Worm (Caenorhabditis elegans) whole organism, young adult: ENCODE measurements around the gene F14B8.5.

Experiments used
- B0019.2 ChIP-seq: fragments of 200-800 bp; sonication (Bioruptor generic); conservative IDR thresholded peaks from 2 replicates; pipeline ENCODE4 v1.3.6; 2022; ENCODE audit warnings: missing genetic modification reagents, missing genetic modification characterization, missing compliant biosample characterization
- C06A6.2 ChIP-seq: fragments of 200-800 bp; sonication (Bioruptor generic); conservative IDR thresholded peaks from 2 replicates; pipeline ENCODE4 v1.3.6; 2022; ENCODE audit warnings: missing genetic modification characterization, missing compliant biosample characterization
- F22D6.2 ChIP-seq: sonication (generic microtip); optimal IDR thresholded peaks from 2 replicates; lab custom pipeline; 2016; ENCODE audit warnings: mild to moderate bottlenecking, missing genetic modification characterization, missing compliant biosample characterization
- F33H1.4 ChIP-seq: fragments of 200-800 bp; sonication (Bioruptor generic); IDR thresholded peaks from 2 replicates; pipeline ENCODE4 v1.3.6; 2022; ENCODE audit warnings: missing genetic modification reagents, missing genetic modification characterization, missing compliant biosample characterization
- F39B2.1 ChIP-seq: fragments of 200-800 bp; sonication (Bioruptor generic); IDR thresholded peaks from 2 replicates; pipeline ENCODE4 v1.3.6; 2022; ENCODE audit warnings: missing genetic modification reagents, missing genetic modification characterization, missing compliant biosample characterization
- F52B5.7 ChIP-seq: sonication (generic microtip); optimal IDR thresholded peaks from 2 replicates; lab custom pipeline; 2016; ENCODE audit warnings: mild to moderate bottlenecking, missing genetic modification characterization, missing compliant biosample characterization
- Y79H2A.3 ChIP-seq: fragments of 200-800 bp; sonication (Bioruptor generic); conservative IDR thresholded peaks from 2 replicates; pipeline ENCODE4 v1.3.6; 2022; ENCODE audit warnings: missing genetic modification reagents, missing genetic modification characterization, missing compliant biosample characterization
- Y95B8A.8 ChIP-seq: fragments of 200-800 bp; sonication (Bioruptor generic); IDR thresholded peaks from 2 replicates; pipeline ENCODE4 v1.3.6; 2022; ENCODE audit warnings: missing genetic modification reagents, missing genetic modification characterization, missing compliant biosample characterization
- athp-1 ChIP-seq: sonication (generic microtip); optimal IDR thresholded peaks from 2 replicates; lab custom pipeline; 2017; ENCODE audit warnings: mild to moderate bottlenecking, missing genetic modification characterization, missing compliant biosample characterization
- attf-3 ChIP-seq: fragments of 200-800 bp; sonication (Bioruptor generic); conservative IDR thresholded peaks from 2 replicates; pipeline ENCODE4 v1.3.6; 2022; ENCODE audit warnings: missing genetic modification reagents, missing genetic modification characterization, missing compliant biosample characterization
- attf-5 ChIP-seq: fragments of 200-800 bp; sonication (Bioruptor generic); optimal IDR thresholded peaks from 2 replicates; lab custom pipeline; 2018; ENCODE audit warnings: mild to moderate bottlenecking, missing genetic modification characterization, missing compliant biosample characterization
- attf-6 ChIP-seq: fragments of 200-800 bp; sonication (Bioruptor generic); IDR thresholded peaks from 2 replicates; pipeline ENCODE4 v1.3.6; 2022; ENCODE audit warnings: missing genetic modification reagents, missing genetic modification characterization, missing compliant biosample characterization
- bed-2 ChIP-seq: fragments of 200-800 bp; sonication (Bioruptor generic); IDR thresholded peaks from 2 replicates; pipeline ENCODE4 v1.3.6; 2022; ENCODE audit warnings: missing genetic modification reagents, missing genetic modification characterization, missing compliant biosample characterization
- cebp-2 ChIP-seq: fragments of 200-800 bp; sonication (Bioruptor generic); IDR thresholded peaks from 2 replicates; pipeline ENCODE4 v1.3.6; 2022; ENCODE audit warnings: missing genetic modification characterization, missing compliant biosample characterization
- ceh-27 ChIP-seq: fragments of 200-800 bp; sonication (Bioruptor generic); optimal IDR thresholded peaks from 2 replicates; lab custom pipeline; 2018; ENCODE audit warnings: mild to moderate bottlenecking, missing genetic modification characterization, moderate library complexity, missing compliant biosample characterization
- dox-1 ChIP-seq: fragments of 200-800 bp; sonication (Bioruptor generic); IDR thresholded peaks from 2 replicates; pipeline ENCODE4 v1.3.6; 2022; ENCODE audit warnings: missing genetic modification reagents, missing genetic modification characterization, missing compliant biosample characterization
- egl-44 ChIP-seq: fragments of 200-800 bp; sonication (Bioruptor generic); IDR thresholded peaks from 2 replicates; pipeline ENCODE4 v1.3.6; 2022; ENCODE audit warnings: missing genetic modification reagents, missing genetic modification characterization, missing compliant biosample characterization
- gei-17 ChIP-seq: fragments of 200-800 bp; sonication (Bioruptor generic); optimal IDR thresholded peaks from 2 replicates; lab custom pipeline; 2018; ENCODE audit warnings: mild to moderate bottlenecking, missing genetic modification characterization, missing compliant biosample characterization
- hmg-20 ChIP-seq: fragments of 200-800 bp; sonication (Bioruptor generic); IDR thresholded peaks from 2 replicates; pipeline ENCODE4 v1.3.6; 2022; ENCODE audit warnings: missing genetic modification reagents, missing genetic modification characterization, missing compliant biosample characterization
- let-526 ChIP-seq: fragments of 200-800 bp; sonication (Bioruptor generic); IDR thresholded peaks from 2 replicates; pipeline ENCODE4 v1.3.6; 2022; ENCODE audit warnings: missing genetic modification reagents, missing genetic modification characterization, missing compliant biosample characterization
- let-607 ChIP-seq, 2 experiments: fragments of 200-800 bp in 1 of 2; sonication (Bioruptor generic) in 1 of 2; sonication (generic microtip) in 1 of 2; optimal IDR thresholded peaks; 2 replicates each; lab custom pipeline; 2016 to 2018; ENCODE audit warnings: mild to moderate bottlenecking in 2 of 2, missing compliant biosample characterization in 2 of 2, missing genetic modification characterization in 2 of 2, moderate library complexity in 2 of 2, missing genotype in 1 of 2
- lin-54 ChIP-seq: fragments of 200-800 bp; sonication (Bioruptor generic); optimal IDR thresholded peaks from 2 replicates; lab custom pipeline; 2018; ENCODE audit warnings: mild to moderate bottlenecking, missing genetic modification characterization, missing compliant biosample characterization
- madf-6 ChIP-seq: fragments of 200-800 bp; sonication (Bioruptor generic); IDR thresholded peaks from 2 replicates; pipeline ENCODE4 v1.3.6; 2022; ENCODE audit warnings: missing genetic modification reagents, missing genetic modification characterization, missing compliant biosample characterization
- mes-4 ChIP-seq: sonication (generic microtip); optimal IDR thresholded peaks from 2 replicates; lab custom pipeline; 2016; ENCODE audit warnings: missing genotype, missing genetic modification characterization, missing compliant biosample characterization
- nfya-2 ChIP-seq: fragments of 200-800 bp; sonication (Bioruptor generic); IDR thresholded peaks from 2 replicates; pipeline ENCODE4 v1.3.6; 2022; ENCODE audit warnings: missing genetic modification reagents, missing genetic modification characterization, missing compliant biosample characterization
- nhr-120 ChIP-seq: fragments of 200-800 bp; sonication (Bioruptor generic); IDR thresholded peaks from 2 replicates; pipeline ENCODE4 v1.3.6; 2022; ENCODE audit warnings: missing genetic modification characterization, missing compliant biosample characterization
- nhr-179 ChIP-seq: sonication (generic microtip); optimal IDR thresholded peaks from 2 replicates; lab custom pipeline; 2016; ENCODE audit warnings: mild to moderate bottlenecking, missing genetic modification characterization, missing compliant biosample characterization
- nhr-80 ChIP-seq: sonication (generic microtip); optimal IDR thresholded peaks from 2 replicates; lab custom pipeline; 2016; ENCODE audit warnings: missing genetic modification characterization, missing compliant biosample characterization
- nhr-90 ChIP-seq: sonication (generic microtip); optimal IDR thresholded peaks from 2 replicates; lab custom pipeline; 2016; ENCODE audit warnings: missing genotype, mild to moderate bottlenecking, missing genetic modification characterization, missing compliant biosample characterization
- sdz-38 ChIP-seq: sonication (generic microtip); optimal IDR thresholded peaks from 2 replicates; lab custom pipeline; 2016; ENCODE audit warnings: missing genotype, missing genetic modification characterization, missing compliant biosample characterization
- snpc-1.1 ChIP-seq: sonication (generic microtip); optimal IDR thresholded peaks from 2 replicates; lab custom pipeline; 2017; ENCODE audit warnings: missing genetic modification characterization, mild to moderate bottlenecking, missing compliant biosample characterization, antibody characterized with exemption, moderate library complexity, missing genotype, missing genetic modification reagents; ENCODE audit not compliant: insufficient read depth
- sptf-2 ChIP-seq: fragments of 200-800 bp; sonication (Bioruptor generic); optimal IDR thresholded peaks from 2 replicates; lab custom pipeline; 2018; ENCODE audit warnings: mild to moderate bottlenecking, missing genetic modification characterization, missing compliant biosample characterization
- tbp1 ChIP-seq: fragments of 200-800 bp; sonication (Bioruptor generic); optimal IDR thresholded peaks from 2 replicates; lab custom pipeline; 2018; ENCODE audit warnings: mild to moderate bottlenecking, missing genetic modification characterization, missing compliant biosample characterization
- zfh-2 ChIP-seq: fragments of 200-800 bp; sonication (Bioruptor generic); conservative IDR thresholded peaks from 2 replicates; pipeline ENCODE4 v1.3.6; 2022; ENCODE audit warnings: missing genetic modification reagents, missing genetic modification characterization, missing compliant biosample characterization
- ztf-22 ChIP-seq: fragments of 200-800 bp; sonication (Bioruptor generic); optimal IDR thresholded peaks from 2 replicates; lab custom pipeline; 2018; ENCODE audit warnings: mild to moderate bottlenecking, missing genetic modification characterization, moderate library complexity, missing compliant biosample characterization
- ztf-25 ChIP-seq: fragments of 200-800 bp; sonication (Bioruptor generic); IDR thresholded peaks from 2 replicates; pipeline ENCODE4 v1.3.6; 2022; ENCODE audit warnings: missing genetic modification reagents, missing genetic modification characterization, missing compliant biosample characterization
- ztf-3 ChIP-seq: fragments of 200-800 bp; sonication (Bioruptor generic); optimal IDR thresholded peaks from 2 replicates; lab custom pipeline; 2018; ENCODE audit warnings: mild to moderate bottlenecking, missing genetic modification characterization, missing compliant biosample characterization
- ztf-6 ChIP-seq: fragments of 200-800 bp; sonication (Bioruptor generic); IDR thresholded peaks from 2 replicates; pipeline ENCODE4 v1.3.6; 2022; ENCODE audit warnings: missing genetic modification reagents, missing genetic modification characterization, missing compliant biosample characterization

Gene F14B8.5

ce11 chrX:6932134-6932533 lies 3.6 kb upstream of the F14B8.5 start, which contains the start of gene F14B8.6:
Gene F14B8.6, minus strand, starts transcription at chrX:6932425.
- no peak for TF ChIP-seq mes-4 (tag; lab: Kevin White, UChicago)
- peak; percentile 12 for TF ChIP-seq attf-5
- no peak for TF ChIP-seq madf-6 (GFP tag; lab: Robert Waterston, UW)
- no peak for TF ChIP-seq egl-44 (GFP tag; lab: Robert Waterston, UW)
- no peak for TF ChIP-seq nfya-2 (GFP tag; lab: Robert Waterston, UW)
- TF ChIP-seq lin-54: no peak
- TF ChIP-seq attf-6: no peak
- TF ChIP-seq bed-2 (GFP tag; lab: Robert Waterston, UW): no peak
- TF ChIP-seq sptf-2 (GFP tag; lab: Kevin White, UChicago): no peak
- no peak for TF ChIP-seq attf-3
- no peak for TF ChIP-seq C06A6.2 (GFP tag; lab: Robert Waterston, UW)
- TF ChIP-seq ztf-22 (GFP tag; lab: Kevin White, UChicago): peak; percentile 17
- TF ChIP-seq nhr-80 (tag; lab: Kevin White, UChicago): peak; percentile 97
- peak; percentile 74 for TF ChIP-seq dox-1 (GFP tag; lab: Robert Waterston, UW)
- TF ChIP-seq zfh-2 (GFP tag; lab: Robert Waterston, UW): no peak; the same call in 1 of the 2 replicates
- peak; percentile 35 for TF ChIP-seq nhr-90 (tag; lab: Kevin White, UChicago)
- TF ChIP-seq ztf-3 (GFP tag; lab: Kevin White, UChicago): no peak
- peak; percentile 28 to 63 for TF ChIP-seq let-607 (tag; optimal IDR thresholded peaks at IDR 0.05; lab: Kevin White, UChicago)
- TF ChIP-seq sdz-38 (tag; lab: Kevin White, UChicago): no peak
- no peak for TF ChIP-seq ztf-25
- TF ChIP-seq tbp1 (GFP tag; lab: Kevin White, UChicago): no peak
- no peak for TF ChIP-seq snpc-1.1 (tag; lab: Kevin White, UChicago)
- no peak for TF ChIP-seq ztf-6 (GFP tag; lab: Robert Waterston, UW)
- no peak for TF ChIP-seq Y95B8A.8 (GFP tag; lab: Robert Waterston, UW)
- TF ChIP-seq ceh-27 (GFP tag; lab: Kevin White, UChicago): no peak
- TF ChIP-seq, all 124 proteins: peak for 6

- TF ChIP-seq ztf-25: no peak
- peak; percentile 17 for TF ChIP-seq nhr-80 (tag; lab: Kevin White, UChicago)
Measured at ce11 chrX:6926952-6927351, 1.6 kb downstream of the F14B8.5 start.

- TF ChIP-seq nhr-80 (tag; lab: Kevin White, UChicago) (peak; percentile 79), egl-44 (GFP tag; lab: Robert Waterston, UW) (no peak)
Measured at ce11 chrX:6924461-6924860, 4.0 kb downstream of the F14B8.5 start, which contains the start of gene otpl-3. Gene otpl-3, minus strand, starts transcription at chrX:6924764.

- TF ChIP-seq madf-6 (GFP tag; lab: Robert Waterston, UW) (no peak), nhr-179 (tag; lab: Kevin White, UChicago) (no peak), F22D6.2 (no peak), hmg-20 (GFP tag; lab: Robert Waterston, UW) (no peak), F39B2.1 (no peak), cebp-2 (GFP tag; lab: Robert Waterston, UW) (no peak), B0019.2 (GFP tag; lab: Robert Waterston, UW) (no peak), athp-1 (no peak), nhr-120 (GFP tag; lab: Robert Waterston, UW) (no peak), attf-3 (no peak), dox-1 (GFP tag; lab: Robert Waterston, UW) (no peak), gei-17 (GFP tag; lab: Kevin White, UChicago) (no peak), attf-5 (no peak), Y79H2A.3 (GFP tag; lab: Robert Waterston, UW) (no peak), F52B5.7 (tag; lab: Kevin White, UChicago) (no peak), let-526 (no peak), lin-54 (no peak), F33H1.4 (no peak), ztf-22 (GFP tag; lab: Kevin White, UChicago) (no peak)
- TF ChIP-seq, all 124 proteins: peak for 0
Measured at ce11 chrX:6920132-6920531, 8.4 kb downstream of the F14B8.5 start.
